Worm (Caenorhabditis elegans) whole organism, L4/young adult: ENCODE measurements around the gene ZK899.3.
"Not testable (repeated sequence)": the region's sequence is repeated elsewhere in the genome, so short reads cannot be mapped to it uniquely, and the experiment has no call there.

Source experiments
- W03F9.2 ChIP-seq: fragments of 150-350 bp; optimal IDR thresholded peaks from 2 replicates; lab custom pipeline; 2014; ENCODE audit warnings: missing biosample characterization, missing genetic modification characterization
- dao-5 ChIP-seq: sonication (generic microtip); optimal IDR thresholded peaks from 2 replicates; lab custom pipeline; 2016; ENCODE audit warnings: missing genotype, missing genetic modification characterization, moderate library complexity, missing compliant biosample characterization
- him-1 ChIP-seq: sonication (generic microtip); optimal IDR thresholded peaks from 2 replicates; lab custom pipeline; 2016; ENCODE audit warnings: missing genotype, missing genetic modification reagents, missing genetic modification characterization, missing compliant biosample characterization

- not testable (repeated sequence) for TF ChIP-seq dao-5; W03F9.2 (tag; lab: Kevin White, UChicago); him-1 (tag; lab: Kevin White, UChicago)
Observed at ce11 chrX:9463045-9463444, 10.1 kb downstream of the ZK899.3 start, which contains the start of gene ZK899.6.
